Fruit fly (Drosophila melanogaster) whole organism, prepupa: ENCODE data around the gene Drsl3.
A peak's percentile ranks its signal among the peaks of the same experiment; 100 is the strongest.

Experiments
- CG10631 ChIP-seq: fragments of 200-800 bp; sonication (Bioruptor generic); optimal IDR thresholded peaks from 2 replicates; lab custom pipeline; 2016; ENCODE audit warnings: missing biosample characterization, missing genetic modification characterization
- CG10669 ChIP-seq: fragments of 200-800 bp; sonication (Bioruptor generic); optimal IDR thresholded peaks from 3 replicates; lab custom pipeline; 2018; ENCODE audit warnings: missing biosample characterization, mild to moderate bottlenecking, missing genetic modification characterization, moderate library complexity
- CG11294 ChIP-seq: fragments of 200-800 bp; sonication (Bioruptor generic); IDR thresholded peaks from 2 replicates; pipeline ENCODE4 v1.3.6; 2022; ENCODE audit warnings: missing biosample characterization, missing genetic modification characterization
- CG11762 ChIP-seq: fragments of 200-800 bp; sonication (Bioruptor generic); optimal IDR thresholded peaks from 3 replicates; lab custom pipeline; 2016; ENCODE audit warnings: missing biosample characterization, missing genetic modification characterization; ENCODE audit not compliant: insufficient read depth
- CG11902 ChIP-seq: fragments of 200-800 bp; sonication (Bioruptor generic); optimal IDR thresholded peaks from 3 replicates; lab custom pipeline; 2016; ENCODE audit warnings: missing biosample characterization, missing genetic modification characterization
- CG15336 ChIP-seq: fragments of 200-800 bp; sonication (Bioruptor generic); IDR thresholded peaks from 2 replicates; pipeline ENCODE4 v1.3.6; 2022; ENCODE audit warnings: missing biosample characterization, missing genetic modification characterization
- CG1621 ChIP-seq: fragments of 200-800 bp; sonication (Bioruptor generic); optimal IDR thresholded peaks from 3 replicates; lab custom pipeline; 2018; ENCODE audit warnings: missing biosample characterization, mild to moderate bottlenecking, missing genetic modification characterization
- CG16779 ChIP-seq: fragments of 200-800 bp; sonication (Bioruptor generic); optimal IDR thresholded peaks from 3 replicates; lab custom pipeline; 2017; ENCODE audit warnings: missing biosample characterization, mild to moderate bottlenecking, missing genetic modification characterization
- CG3032 ChIP-seq: fragments of 200-800 bp; optimal IDR thresholded peaks from 2 replicates; lab custom pipeline; 2019; ENCODE audit warnings: missing biosample characterization, mild to moderate bottlenecking, missing genetic modification characterization, moderate library complexity
- CG31627 ChIP-seq: fragments of 200-800 bp; sonication (Bioruptor generic); optimal IDR thresholded peaks from 3 replicates; lab custom pipeline; 2016; ENCODE audit warnings: missing biosample characterization, missing genetic modification characterization
- CG32006 ChIP-seq: fragments of 200-800 bp; sonication (Bioruptor generic); optimal IDR thresholded peaks from 3 replicates; lab custom pipeline; 2017; ENCODE audit warnings: missing biosample characterization, mild to moderate bottlenecking, missing genetic modification characterization
- CG34406 ChIP-seq: fragments of 200-800 bp; sonication (Bioruptor generic); optimal IDR thresholded peaks from 3 replicates; lab custom pipeline; 2016; ENCODE audit warnings: missing biosample characterization, missing genetic modification characterization
- CG3919 ChIP-seq: fragments of 200-800 bp; sonication (Bioruptor generic); optimal IDR thresholded peaks from 3 replicates; lab custom pipeline; 2016; ENCODE audit warnings: missing biosample characterization, missing genetic modification characterization
- CG4318 ChIP-seq: fragments of 200-800 bp; sonication (Bioruptor generic); optimal IDR thresholded peaks from 3 replicates; lab custom pipeline; 2017; ENCODE audit warnings: missing biosample characterization, mild to moderate bottlenecking, missing genetic modification characterization
- CG6163 ChIP-seq: fragments of 200-800 bp; sonication (Bioruptor generic); IDR thresholded peaks from 3 replicates; pipeline ENCODE4 v1.3.6; 2022; ENCODE audit warnings: missing biosample characterization, missing genetic modification characterization
- CG6276 ChIP-seq: fragments of 200-800 bp; sonication (Bioruptor generic); optimal IDR thresholded peaks from 2 replicates; lab custom pipeline; 2017; ENCODE audit warnings: missing biosample characterization, mild to moderate bottlenecking, missing genetic modification characterization
- CG6792 ChIP-seq: fragments of 200-800 bp; sonication (Bioruptor generic); optimal IDR thresholded peaks from 3 replicates; lab custom pipeline; 2016; ENCODE audit warnings: missing biosample characterization, missing genetic modification characterization
- CG6808 ChIP-seq: fragments of 200-800 bp; sonication (Bioruptor generic); optimal IDR thresholded peaks from 3 replicates; lab custom pipeline; 2017; ENCODE audit warnings: missing biosample characterization, missing genetic modification characterization, mild to moderate bottlenecking, moderate library complexity, missing genetic modification reagents
- CG6854 ChIP-seq: fragments of 200-800 bp; sonication (Bioruptor generic); optimal IDR thresholded peaks from 2 replicates; lab custom pipeline; 2017; ENCODE audit warnings: missing biosample characterization, mild to moderate bottlenecking, missing genetic modification characterization
- CG7368 ChIP-seq: fragments of 200-800 bp; sonication (Bioruptor generic); optimal IDR thresholded peaks from 3 replicates; lab custom pipeline; 2016; ENCODE audit warnings: missing biosample characterization, missing genetic modification characterization
- CG8119 ChIP-seq: fragments of 200-800 bp; sonication (Bioruptor generic); IDR thresholded peaks from 3 replicates; pipeline ENCODE4 v1.3.6; 2022; ENCODE audit warnings: missing biosample characterization, missing genetic modification characterization
- CG8319 ChIP-seq: fragments of 200-800 bp; sonication (Bioruptor generic); optimal IDR thresholded peaks from 3 replicates; lab custom pipeline; 2016; ENCODE audit warnings: missing biosample characterization, missing genetic modification characterization
- CG8632 ChIP-seq: fragments of 200-800 bp; sonication (Bioruptor generic); optimal IDR thresholded peaks from 3 replicates; lab custom pipeline; 2016; ENCODE audit warnings: missing biosample characterization, missing genetic modification characterization
- CG9139 ChIP-seq: fragments of 200-800 bp; sonication (Bioruptor generic); optimal IDR thresholded peaks from 3 replicates; lab custom pipeline; 2017; ENCODE audit warnings: missing biosample characterization, mild to moderate bottlenecking, missing genetic modification characterization
- Eip75B ChIP-seq: fragments of 200-800 bp; sonication (Bioruptor generic); optimal IDR thresholded peaks from 3 replicates; lab custom pipeline; 2016; ENCODE audit warnings: missing biosample characterization, missing genetic modification characterization
- Eip78C ChIP-seq: fragments of 200-800 bp; sonication (Bioruptor generic); peaks from one replicate; lab custom pipeline; 2016; ENCODE audit warnings: missing biosample characterization, missing genetic modification characterization
- Eip93F ChIP-seq: fragments of 200-800 bp; sonication (Bioruptor generic); optimal IDR thresholded peaks from 2 replicates; lab custom pipeline; 2016; ENCODE audit warnings: missing biosample characterization, mild to moderate bottlenecking, missing genetic modification characterization
- Ets96B ChIP-seq: fragments of 200-800 bp; optimal IDR thresholded peaks from 2 replicates; lab custom pipeline; 2019; ENCODE audit warnings: missing biosample characterization, mild to moderate bottlenecking, missing genetic modification characterization, moderate library complexity
- Gug ChIP-seq: fragments of 200-800 bp; sonication (Bioruptor generic); IDR thresholded peaks from 2 replicates; pipeline ENCODE4 v1.3.6; 2022; ENCODE audit warnings: missing biosample characterization, missing genetic modification characterization
- Hr39 ChIP-seq: fragments of 200-800 bp; sonication (Bioruptor generic); optimal IDR thresholded peaks from 2 replicates; lab custom pipeline; 2016; ENCODE audit warnings: missing biosample characterization, missing genetic modification characterization
- Hr4 ChIP-seq: fragments of 200-800 bp; sonication (Bioruptor generic); optimal IDR thresholded peaks from 3 replicates; lab custom pipeline; 2016; ENCODE audit warnings: missing biosample characterization, missing genetic modification characterization
- Lpt ChIP-seq: fragments of 200-800 bp; sonication (Bioruptor generic); optimal IDR thresholded peaks from 3 replicates; lab custom pipeline; 2016; ENCODE audit warnings: missing biosample characterization, missing genetic modification characterization
- Met ChIP-seq: fragments of 200-800 bp; sonication (Bioruptor generic); optimal IDR thresholded peaks from 3 replicates; lab custom pipeline; 2016; ENCODE audit warnings: missing biosample characterization, missing genetic modification characterization
- OdsH ChIP-seq: fragments of 200-800 bp; sonication (Bioruptor generic); optimal IDR thresholded peaks from 3 replicates; lab custom pipeline; 2016; ENCODE audit warnings: missing biosample characterization, missing genetic modification characterization
- Smox ChIP-seq: fragments of 200-800 bp; sonication (Bioruptor generic); optimal IDR thresholded peaks from 3 replicates; lab custom pipeline; 2016; ENCODE audit warnings: missing biosample characterization, missing genetic modification characterization
- Sox102F ChIP-seq: fragments of 200-800 bp; sonication (Bioruptor generic); optimal IDR thresholded peaks from 2 replicates; lab custom pipeline; 2016; ENCODE audit warnings: missing biosample characterization, mild to moderate bottlenecking, missing genetic modification characterization
- Sox14 ChIP-seq: fragments of 200-800 bp; sonication (Bioruptor generic); optimal IDR thresholded peaks from 3 replicates; lab custom pipeline; 2016; ENCODE audit warnings: missing biosample characterization, missing genetic modification characterization
- achi ChIP-seq: fragments of 200-800 bp; sonication (Bioruptor generic); optimal IDR thresholded peaks from 3 replicates; lab custom pipeline; 2016; ENCODE audit warnings: missing biosample characterization, missing genetic modification characterization
- cyc ChIP-seq: fragments of 200-800 bp; sonication (Bioruptor generic); optimal IDR thresholded peaks from 3 replicates; lab custom pipeline; 2016; ENCODE audit warnings: missing biosample characterization, missing genetic modification characterization
- dac ChIP-seq: fragments of 200-800 bp; sonication (Bioruptor generic); optimal IDR thresholded peaks from 2 replicates; lab custom pipeline; 2017; ENCODE audit warnings: missing biosample characterization, mild to moderate bottlenecking, missing genetic modification characterization
- dsx ChIP-seq: fragments of 200-800 bp; optimal IDR thresholded peaks from 3 replicates; lab custom pipeline; 2019; ENCODE audit warnings: missing biosample characterization, mild to moderate bottlenecking, missing genetic modification characterization, moderate library complexity; ENCODE audit not compliant: poor library complexity, severe bottlenecking
- eg ChIP-seq: fragments of 200-800 bp; sonication (Bioruptor generic); IDR thresholded peaks from 3 replicates; pipeline ENCODE4 v1.3.6; 2022; ENCODE audit warnings: missing biosample characterization, missing genetic modification characterization
- esn ChIP-seq: fragments of 200-800 bp; sonication (Bioruptor generic); optimal IDR thresholded peaks from 2 replicates; lab custom pipeline; 2016; ENCODE audit warnings: missing biosample characterization, mild to moderate bottlenecking, missing genetic modification characterization, moderate library complexity
- net ChIP-seq: fragments of 200-800 bp; sonication (Bioruptor generic); optimal IDR thresholded peaks from 3 replicates; lab custom pipeline; 2016; ENCODE audit warnings: missing biosample characterization, missing genetic modification characterization
- pdm3 ChIP-seq: fragments of 200-800 bp; sonication (Bioruptor generic); optimal IDR thresholded peaks from 3 replicates; lab custom pipeline; 2016; ENCODE audit warnings: missing biosample characterization, missing genetic modification characterization
- salr ChIP-seq, 2 experiments: fragments of 200-800 bp; sonication (Bioruptor generic); optimal IDR thresholded peaks; 3 replicates each; lab custom pipeline; 2016 to 2018; ENCODE audit warnings: missing biosample characterization in 2 of 2, missing genetic modification characterization in 2 of 2, mild to moderate bottlenecking in 1 of 2
- spab ChIP-seq: fragments of 200-800 bp; sonication (Bioruptor generic); optimal IDR thresholded peaks from 2 replicates; lab custom pipeline; 2017; ENCODE audit warnings: missing biosample characterization, mild to moderate bottlenecking, missing genetic modification characterization, missing genetic modification reagents
- ss ChIP-seq, 2 experiments: fragments of 200-800 bp; sonication (Bioruptor generic); optimal IDR thresholded peaks; 2 replicates in 1 of 2; 3 replicates in 1 of 2; lab custom pipeline; 2017 to 2018; ENCODE audit warnings: mild to moderate bottlenecking in 2 of 2, missing biosample characterization in 2 of 2, missing genetic modification characterization in 2 of 2, moderate library complexity in 1 of 2
- topi ChIP-seq: fragments of 200-800 bp; sonication (Bioruptor generic); optimal IDR thresholded peaks from 3 replicates; lab custom pipeline; 2016; ENCODE audit warnings: missing biosample characterization, missing genetic modification characterization
- vri ChIP-seq: fragments of 200-800 bp; sonication (Bioruptor generic); optimal IDR thresholded peaks from 3 replicates; lab custom pipeline; 2016; ENCODE audit warnings: missing biosample characterization, mild to moderate bottlenecking, missing genetic modification characterization

Drsl3 gene

DNA sequence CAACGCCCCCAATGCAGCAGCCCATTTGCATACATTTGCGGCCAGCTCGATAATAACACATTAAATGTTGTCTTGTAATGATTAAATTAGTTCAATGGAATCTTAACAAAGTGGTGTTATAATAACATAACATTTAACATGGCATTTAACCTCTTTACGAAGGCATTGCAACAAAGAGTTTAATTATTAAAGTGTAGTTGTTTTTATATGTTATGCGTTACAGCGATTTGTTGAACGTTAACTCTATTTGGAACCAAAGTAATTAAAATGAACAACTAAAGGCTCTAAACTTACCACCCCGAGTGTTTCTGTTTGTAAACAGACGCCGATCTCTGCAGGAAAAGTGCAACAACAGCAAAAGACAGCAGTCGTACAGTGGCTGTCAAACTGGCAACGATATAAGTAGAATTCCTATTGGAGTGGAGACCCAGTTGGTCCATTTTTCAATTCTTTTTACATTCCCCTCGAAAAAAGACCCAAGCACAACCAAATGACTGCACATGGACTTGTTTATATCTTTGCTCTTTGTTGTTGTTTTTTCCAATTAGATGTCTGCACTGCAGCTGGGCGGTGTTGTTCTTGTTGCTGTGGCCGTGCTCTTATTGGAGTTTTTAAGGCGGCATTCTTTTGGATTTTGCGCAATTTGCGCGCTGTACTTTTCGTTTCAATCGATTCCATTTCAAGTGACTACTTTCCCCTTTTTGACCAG is 24.2 kb downstream of the Drsl3 start:
- TF ChIP-seq Ets96B (tag; lab: Kevin White, UChicago) (peak; percentile 79), Eip93F (GFP tag; lab: Kevin White, UChicago) (no peak), cyc (GFP tag; lab: Kevin White, UChicago) (no peak), CG3919 (peak; percentile 55), CG8119 (GFP tag; lab: Robert Waterston, UW) (peak; percentile 89), net (peak; percentile 12), pdm3 (peak; percentile 23), CG6163 (GFP tag; lab: Robert Waterston, UW) (peak; percentile 41; the same call in 2 of the 3 replicates), CG11762 (GFP tag; lab: Kevin White, UChicago) (peak; percentile 37), achi (peak; percentile 40), CG8632 (GFP tag; lab: Kevin White, UChicago) (no peak), CG32006 (peak; percentile 85), OdsH (GFP tag; lab: Kevin White, UChicago) (peak; percentile 48), Sox14 (peak; percentile 44), CG34406 (GFP tag; lab: Kevin White, UChicago) (no peak), CG4318 (GFP tag; lab: Kevin White, UChicago) (peak; percentile 65), dac (GFP tag; lab: Kevin White, UChicago) (peak; percentile 59), CG10631 (peak; percentile 8), eg (peak; percentile 75), Smox (GFP tag; lab: Kevin White, UChicago) (no peak), CG6808 (GFP tag; lab: Kevin White, UChicago) (peak; percentile 70), CG9139 (GFP tag; lab: Kevin White, UChicago) (peak; percentile 44), Lpt (GFP tag; lab: Kevin White, UChicago) (peak; percentile 1), CG10669 (GFP tag; lab: Kevin White, UChicago) (peak; percentile 75), CG6792 (GFP tag; lab: Kevin White, UChicago) (no peak), Gug (no peak; the same call in 1 of the 2 replicates), CG3032 (tag; lab: Kevin White, UChicago) (peak; percentile 77), CG11902 (GFP tag; lab: Kevin White, UChicago) (no peak), spab (GFP tag; lab: Kevin White, UChicago) (peak; percentile 70), Hr4 (peak; percentile 76), CG8319 (GFP tag; lab: Kevin White, UChicago) (no peak), CG15336 (GFP tag; lab: Robert Waterston, UW) (peak; percentile 77), CG16779 (tag; lab: Kevin White, UChicago) (peak; percentile 30), Eip78C (GFP tag; lab: Kevin White, UChicago) (peak; percentile 58), CG7368 (peak; percentile 8), CG6276 (GFP tag; lab: Kevin White, UChicago) (peak; percentile 78), topi (GFP tag; lab: Kevin White, UChicago) (peak; percentile 18), salr (GFP tag; optimal IDR thresholded peaks at IDR 0.05; lab: Kevin White, UChicago) (peak in 1 of 2 experiments; percentile 51), CG31627 (GFP tag; lab: Kevin White, UChicago) (no peak)

DNA sequence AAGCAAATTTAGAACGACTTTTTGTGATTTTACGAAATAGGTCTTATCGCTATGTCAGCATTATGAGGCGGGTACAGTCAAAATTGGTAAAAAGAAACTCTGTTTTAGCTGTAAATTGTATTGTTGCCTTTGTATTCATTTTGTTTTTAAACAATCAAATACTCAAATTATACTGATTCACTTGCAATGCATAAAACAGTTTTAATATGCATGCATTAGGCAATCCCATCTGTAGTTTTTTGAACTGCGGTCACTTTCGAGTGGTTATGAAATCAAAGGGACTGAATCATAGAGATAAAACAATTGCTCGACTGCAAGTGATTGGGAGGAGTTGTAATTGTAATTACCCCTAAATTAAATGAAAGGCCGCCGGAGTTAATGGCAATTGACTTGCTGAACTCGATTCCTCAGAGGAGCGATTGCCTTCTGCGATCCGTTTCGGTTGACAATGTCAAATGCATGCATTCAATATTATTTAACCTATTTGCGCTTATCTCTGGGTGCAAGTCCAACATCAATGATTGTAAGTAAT is 25.0 kb downstream of the Drsl3 start:
- TF ChIP-seq ss (GFP tag; optimal IDR thresholded peaks at IDR 0.05; lab: Kevin White, UChicago) (no peak), Hr39 (GFP tag; lab: Kevin White, UChicago) (peak; percentile 39), CG11294 (GFP tag; lab: Robert Waterston, UW) (no peak), Eip93F (GFP tag; lab: Kevin White, UChicago) (no peak), cyc (GFP tag; lab: Kevin White, UChicago) (no peak), esn (GFP tag; lab: Kevin White, UChicago) (peak; percentile 6), Eip75B (GFP tag; lab: Kevin White, UChicago) (no peak), Hr4 (no peak), vri (GFP tag; lab: Kevin White, UChicago) (peak; percentile 65), CG7368 (no peak), CG10669 (GFP tag; lab: Kevin White, UChicago) (no peak), Eip78C (GFP tag; lab: Kevin White, UChicago) (no peak), CG6854 (no peak), CG9139 (GFP tag; lab: Kevin White, UChicago) (no peak), CG1621 (tag; lab: Kevin White, UChicago) (no peak), salr (GFP tag; optimal IDR thresholded peaks at IDR 0.05; lab: Kevin White, UChicago) (no peak), CG6808 (GFP tag; lab: Kevin White, UChicago) (no peak), Met (peak; percentile 37), Sox102F (no peak), dsx (no peak)
